Fruit fly (Drosophila melanogaster) whole organism, pupa: ENCODE results near the gene stg1.

Experiments
- CG10348 ChIP-seq: fragments of 200-800 bp; sonication (Bioruptor generic); IDR thresholded peaks from 2 replicates; pipeline ENCODE4 v1.3.6; 2022; ENCODE audit warnings: missing biosample characterization, missing genetic modification characterization
- CG12605 ChIP-seq: fragments of 200-800 bp; sonication (Bioruptor generic); IDR thresholded peaks from 2 replicates; pipeline ENCODE4 v1.3.6; 2022; ENCODE audit warnings: missing biosample characterization, missing genetic modification characterization
- CG13204 ChIP-seq: fragments of 200-800 bp; sonication (Bioruptor generic); optimal IDR thresholded peaks from 2 replicates; lab custom pipeline; 2018; ENCODE audit warnings: missing biosample characterization, mild to moderate bottlenecking, missing genetic modification characterization, moderate library complexity
- CG14655 ChIP-seq: fragments of 200-800 bp; sonication (Bioruptor generic); optimal IDR thresholded peaks from 3 replicates; lab custom pipeline; 2017; ENCODE audit warnings: mild to moderate bottlenecking, missing biosample characterization, missing genetic modification reagents, missing genetic modification characterization
- CG15710 ChIP-seq: fragments of 200-800 bp; sonication (Bioruptor generic); optimal IDR thresholded peaks from 2 replicates; lab custom pipeline; 2018; ENCODE audit warnings: missing biosample characterization, mild to moderate bottlenecking, missing genetic modification characterization, moderate library complexity
- CG17806 ChIP-seq: fragments of 200-800 bp; sonication (Bioruptor generic); optimal IDR thresholded peaks from 2 replicates; lab custom pipeline; 2018; ENCODE audit warnings: missing biosample characterization, mild to moderate bottlenecking, missing genetic modification characterization, moderate library complexity
- CG32121 ChIP-seq: fragments of 200-800 bp; sonication (Bioruptor generic); IDR thresholded peaks from 2 replicates; pipeline ENCODE4 v1.3.6; 2022; ENCODE audit warnings: missing biosample characterization, missing genetic modification characterization
- CG34367 ChIP-seq: fragments of 200-800 bp; sonication (Bioruptor generic); optimal IDR thresholded peaks from 2 replicates; lab custom pipeline; 2018; ENCODE audit warnings: missing biosample characterization, mild to moderate bottlenecking, missing genetic modification characterization
- CG4496 ChIP-seq: fragments of 200-800 bp; sonication (Bioruptor generic); IDR thresholded peaks from 3 replicates; pipeline ENCODE4 v1.3.6; 2022; ENCODE audit warnings: missing biosample characterization, missing genetic modification characterization
- CG8159 ChIP-seq: fragments of 200-800 bp; sonication (Bioruptor generic); optimal IDR thresholded peaks from 3 replicates; lab custom pipeline; 2018; ENCODE audit warnings: missing biosample characterization, mild to moderate bottlenecking, missing genetic modification characterization, moderate library complexity
- CG8301 ChIP-seq: fragments of 200-800 bp; sonication (Bioruptor generic); optimal IDR thresholded peaks from 2 replicates; lab custom pipeline; 2018; ENCODE audit warnings: missing biosample characterization, mild to moderate bottlenecking, missing genetic modification characterization
- CG9948 ChIP-seq: fragments of 200-800 bp; sonication (Bioruptor generic); optimal IDR thresholded peaks from 2 replicates; lab custom pipeline; 2018; ENCODE audit warnings: missing biosample characterization, mild to moderate bottlenecking, missing genetic modification characterization, moderate library complexity
- D1 ChIP-seq: fragments of 200-800 bp; sonication (Bioruptor generic); optimal IDR thresholded peaks from 2 replicates; lab custom pipeline; 2018; ENCODE audit warnings: missing biosample characterization, mild to moderate bottlenecking, missing genetic modification characterization, moderate library complexity
- EcR ChIP-seq: fragments of 200-800 bp; sonication (Bioruptor generic); optimal IDR thresholded peaks from 3 replicates; lab custom pipeline; 2019; ENCODE audit warnings: missing biosample characterization, missing genetic modification characterization, mild to moderate bottlenecking, moderate library complexity, missing genetic modification reagents
- Ets98B ChIP-seq: fragments of 200-800 bp; sonication (Bioruptor generic); IDR thresholded peaks from 2 replicates; pipeline ENCODE4 v1.3.6; 2022; ENCODE audit warnings: missing biosample characterization, missing genetic modification characterization
- Pif1A ChIP-seq: fragments of 200-800 bp; sonication (Bioruptor generic); optimal IDR thresholded peaks from 3 replicates; lab custom pipeline; 2016; ENCODE audit warnings: missing biosample characterization, missing genetic modification characterization
- Pif1B ChIP-seq: fragments of 200-800 bp; sonication (Bioruptor generic); optimal IDR thresholded peaks from 3 replicates; lab custom pipeline; 2016; ENCODE audit warnings: missing biosample characterization, missing genetic modification characterization
- gl ChIP-seq: fragments of 200-800 bp; sonication (Bioruptor generic); optimal IDR thresholded peaks from 2 replicates; lab custom pipeline; 2018; ENCODE audit warnings: missing biosample characterization, mild to moderate bottlenecking, missing genetic modification characterization
- rn ChIP-seq: fragments of 200-800 bp; sonication (Bioruptor generic); IDR thresholded peaks from 2 replicates; pipeline ENCODE4 v1.3.6; 2022; ENCODE audit warnings: missing biosample characterization, missing genetic modification characterization

Gene stg1

dm6 chrX:21127267-21127666 is 33.6 kb downstream of the stg1 start:
- TF ChIP-seq CG17806 (peak; percentile 73), CG8301 (tag; lab: Kevin White, UChicago) (peak; percentile 39), rn (GFP tag; lab: Robert Waterston, UW) (no peak), CG10348 (no peak), gl (peak; percentile 17), CG14655 (GFP tag; lab: Kevin White, UChicago) (peak; percentile 67), CG34367 (tag; lab: Kevin White, UChicago) (peak; percentile 55), CG8159 (tag; lab: Kevin White, UChicago) (peak; percentile 80), CG4496 (GFP tag; lab: Robert Waterston, UW) (peak; percentile 56; the same call in 2 of the 3 replicates), Pif1B (GFP tag; lab: Kevin White, UChicago) (peak; percentile 25), D1 (peak; percentile 33), CG13204 (GFP tag; lab: Kevin White, UChicago) (no peak), CG12605 (GFP tag; lab: Robert Waterston, UW) (peak; percentile 11; the same call in 1 of the 2 replicates), CG32121 (no peak), Ets98B (GFP tag; lab: Robert Waterston, UW) (0 out of 2 replicates have a peak, but pooled peaks have one; percentile 6), Pif1A (GFP tag; lab: Kevin White, UChicago) (peak; percentile 36), CG15710 (tag; lab: Kevin White, UChicago) (peak; percentile 69), CG9948 (tag; lab: Kevin White, UChicago) (peak; percentile 67), EcR (GFP tag; lab: Kevin White, UChicago) (no peak)

- TF ChIP-seq gl (no peak), CG17806 (no peak), CG9948 (tag; lab: Kevin White, UChicago) (no peak), EcR (GFP tag; lab: Kevin White, UChicago) (no peak), D1 (no peak), Ets98B (GFP tag; lab: Robert Waterston, UW) (no peak), rn (GFP tag; lab: Robert Waterston, UW) (no peak), CG34367 (tag; lab: Kevin White, UChicago) (no peak), CG8301 (tag; lab: Kevin White, UChicago) (no peak), Pif1B (GFP tag; lab: Kevin White, UChicago) (no peak), CG13204 (GFP tag; lab: Kevin White, UChicago) (no peak), CG4496 (GFP tag; lab: Robert Waterston, UW) (no peak), CG10348 (no peak), CG32121 (no peak)
These were observed 53.3 kb downstream of the stg1 start, which contains the start of gene CG45154 for dm6 chrX:21146941-21147340. Gene CG45154, minus strand, starts transcription at chrX:21147041.
